Fruit fly (Drosophila melanogaster): ENCODE measurements around the gene CG15425.

DNA sequence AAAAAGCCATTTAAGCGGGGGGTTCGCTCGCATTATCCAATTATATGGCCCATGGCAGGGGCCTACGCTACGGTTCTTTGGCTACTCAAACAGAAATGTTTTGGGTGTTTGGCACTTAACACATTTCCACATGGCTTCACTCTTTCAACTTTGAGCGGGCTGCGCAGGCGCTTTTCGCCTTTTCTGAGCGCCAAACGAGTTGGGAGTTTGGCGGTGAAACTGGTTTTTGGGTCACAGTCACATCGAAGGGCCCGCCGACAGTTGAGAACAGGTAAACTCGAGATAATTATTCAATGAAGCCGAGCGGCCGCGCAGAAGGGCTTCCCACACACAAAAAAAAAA lies 24.9 kb downstream of the CG15425 start:
- no peak for TF ChIP-seq Gug (GFP tag; IDR thresholded peaks at IDR 0.05)
- TF ChIP-seq CG10669 (GFP tag; optimal IDR thresholded peaks at IDR 0.05): no peak
- no peak for TF ChIP-seq lz (GFP tag; optimal IDR thresholded peaks at IDR 0.05)
- no peak for TF ChIP-seq eg (GFP tag; IDR thresholded peaks at IDR 0.05)
- TF ChIP-seq Hr39 (GFP tag; optimal IDR thresholded peaks at IDR 0.05): no peak
- no peak for TF ChIP-seq acj6 (GFP tag; optimal IDR thresholded peaks at IDR 0.05)
- TF ChIP-seq CG3919 (GFP tag; optimal IDR thresholded peaks at IDR 0.05): no peak
- TF ChIP-seq Sox102F (GFP tag; optimal IDR thresholded peaks at IDR 0.05): no peak
- TF ChIP-seq CG6276 (GFP tag; optimal IDR thresholded peaks at IDR 0.05): no peak
- no peak for TF ChIP-seq Lpt (GFP tag; optimal IDR thresholded peaks at IDR 0.05)
- TF ChIP-seq CG32006 (GFP tag; optimal IDR thresholded peaks at IDR 0.05): no peak
- no peak for TF ChIP-seq Eip93F (GFP tag; optimal IDR thresholded peaks at IDR 0.05)
- no peak for TF ChIP-seq CG16779 (tag; optimal IDR thresholded peaks at IDR 0.05)
